Worm (Caenorhabditis elegans) whole organism, L4/young adult: ENCODE results near the gene clic-1.

Experiments used
- W03F9.2 ChIP-seq: fragments of 150-350 bp; optimal IDR thresholded peaks from 2 replicates; lab custom pipeline; 2014; ENCODE audit warnings: missing biosample characterization, missing genetic modification characterization
- him-1 ChIP-seq: sonication (generic microtip); optimal IDR thresholded peaks from 2 replicates; lab custom pipeline; 2016; ENCODE audit warnings: missing genotype, missing genetic modification reagents, missing genetic modification characterization, missing compliant biosample characterization

DNA sequence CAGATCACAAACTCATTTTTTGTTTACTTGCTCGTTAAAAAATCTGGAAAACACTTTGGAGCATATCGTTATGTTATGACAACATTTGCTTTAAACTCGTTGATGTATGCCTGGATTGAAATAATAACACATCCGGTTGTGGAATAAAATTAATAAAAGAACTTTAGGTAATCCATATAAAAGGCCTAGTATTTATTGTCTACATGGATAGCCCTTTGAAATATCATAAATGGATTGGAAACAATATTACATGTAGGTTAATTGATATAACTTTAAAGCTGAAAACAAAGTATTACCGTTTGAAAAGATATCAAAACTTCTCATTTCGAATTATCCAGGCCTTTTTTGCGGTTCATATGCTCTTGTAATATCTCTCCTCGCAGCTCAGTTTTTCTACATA lies 44.1 kb downstream of the clic-1 start:
- no peak for TF ChIP-seq him-1 (tag; lab: Kevin White, UChicago)
- TF ChIP-seq W03F9.2 (tag; lab: Kevin White, UChicago) = no peak
